Worm (Caenorhabditis elegans) whole organism, midembryonic: ENCODE results near the gene C09E7.11.

Source experiments
- cog-1 ChIP-seq: sonication (generic microtip); optimal IDR thresholded peaks from 2 replicates; lab custom pipeline; 2016; ENCODE audit warnings: missing genetic modification characterization, missing compliant biosample characterization
- klf-2 ChIP-seq: fragments of 200-800 bp; sonication (Bioruptor generic); conservative IDR thresholded peaks from 2 replicates; pipeline ENCODE4 v1.3.6; 2022; ENCODE audit warnings: missing genetic modification reagents, missing genetic modification characterization, missing compliant biosample characterization

DNA sequence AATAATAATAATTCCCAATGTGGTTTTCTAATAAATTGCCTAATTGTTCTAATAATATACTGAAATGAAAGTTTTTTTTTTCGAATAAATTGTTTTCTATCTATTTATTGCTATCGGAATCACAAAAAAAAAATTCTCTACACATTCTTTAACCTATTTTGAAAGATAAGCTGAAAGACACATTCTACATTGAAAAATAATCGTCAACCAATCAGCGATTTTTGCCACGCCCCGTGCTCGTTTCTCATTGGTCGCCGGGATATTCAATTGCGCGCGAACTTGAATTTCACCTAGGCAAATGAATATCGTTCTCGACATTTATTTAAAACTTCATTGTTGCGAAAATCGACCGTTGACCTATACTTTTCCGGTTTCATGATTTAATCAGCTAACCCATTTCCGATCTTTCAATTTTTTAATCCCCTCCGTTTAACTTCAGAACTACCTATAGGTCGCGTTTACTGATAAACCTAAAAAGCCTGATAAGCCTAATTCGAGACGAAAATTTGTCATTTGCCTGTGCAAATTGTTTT is 31.1 kb upstream of the C09E7.11 start, which contains the start of gene F23F12.3:
- TF ChIP-seq cog-1 (no peak), klf-2 (GFP tag; lab: Robert Waterston, UW) (no peak)
